Worm (Caenorhabditis elegans) whole organism, L1 larva: Measurements from ENCODE around the gene sca-1.

ENCODE experiments used
- C04F5.9 ChIP-seq: sonication (generic microtip); optimal IDR thresholded peaks from 2 replicates; lab custom pipeline; 2016; ENCODE audit warnings: missing genetic modification characterization, missing compliant biosample characterization
- C34B4.2 ChIP-seq: sonication (generic microtip); optimal IDR thresholded peaks from 2 replicates; lab custom pipeline; 2017; ENCODE audit warnings: mild to moderate bottlenecking, missing genetic modification characterization, missing compliant biosample characterization
- alr-1 ChIP-seq: fragments of 200-800 bp; sonication (Bioruptor generic); optimal IDR thresholded peaks from 2 replicates; lab custom pipeline; 2018; ENCODE audit warnings: borderline replicate concordance, mild to moderate bottlenecking, missing genetic modification characterization, missing compliant biosample characterization
- aly-2 ChIP-seq: fragments of 150-350 bp; optimal IDR thresholded peaks from 2 replicates; lab custom pipeline; 2014; ENCODE audit warnings: missing biosample characterization, missing genetic modification characterization
- ama-1 ChIP-seq: fragments of 150-350 bp; optimal IDR thresholded peaks from 2 replicates; lab custom pipeline; 2014
- blmp-1 ChIP-seq: fragments of 150-350 bp; optimal IDR thresholded peaks from 2 replicates; lab custom pipeline; 2014; ENCODE audit warnings: missing biosample characterization, missing genetic modification characterization
- ceh-8 ChIP-seq: fragments of 200-800 bp; sonication (Bioruptor generic); optimal IDR thresholded peaks from 2 replicates; lab custom pipeline; 2018; ENCODE audit warnings: mild to moderate bottlenecking, missing genetic modification characterization, moderate library complexity, missing compliant biosample characterization
- ceh-82 ChIP-seq, 3 experiments: fragments of 150-350 bp in 1 of 3; sonication (generic microtip) in 2 of 3; optimal IDR thresholded peaks; 2 replicates each; lab custom pipeline; 2014 to 2017; ENCODE audit warnings: missing biosample characterization in 3 of 3, missing genetic modification characterization in 3 of 3
- ceh-90 ChIP-seq: sonication (generic microtip); optimal IDR thresholded peaks from 2 replicates; lab custom pipeline; 2016; ENCODE audit warnings: missing genetic modification characterization, missing compliant biosample characterization
- ces-1 ChIP-seq: fragments of 150-350 bp; optimal IDR thresholded peaks from 2 replicates; lab custom pipeline; 2014; ENCODE audit warnings: missing biosample characterization, missing genetic modification reagents, missing genetic modification characterization
- dsc-1 ChIP-seq: sonication (generic microtip); optimal IDR thresholded peaks from 2 replicates; lab custom pipeline; 2016; ENCODE audit warnings: mild to moderate bottlenecking, missing genetic modification characterization, missing compliant biosample characterization
- efl-3 ChIP-seq: fragments of 200-800 bp; sonication (Bioruptor generic); optimal IDR thresholded peaks from 2 replicates; lab custom pipeline; 2018; ENCODE audit warnings: mild to moderate bottlenecking, missing genetic modification characterization, missing compliant biosample characterization
- elt-3 ChIP-seq, 6 experiments: fragments of 150-350 bp in 1 of 6; sonication (generic microtip); optimal IDR thresholded peaks; 2 replicates each; lab custom pipeline; 2017 to 2018; ENCODE audit warnings: missing biosample characterization in 6 of 6, missing genetic modification characterization in 6 of 6, inconsistent platforms in 1 of 6
- fkh-10 ChIP-seq: sonication (generic microtip); optimal IDR thresholded peaks from 2 replicates; lab custom pipeline; 2017; ENCODE audit warnings: missing biosample characterization, missing genetic modification reagents, missing genetic modification characterization
- fkh-4 ChIP-seq: sonication (generic microtip); optimal IDR thresholded peaks from 2 replicates; lab custom pipeline; 2016; ENCODE audit warnings: missing compliant biosample characterization, missing genetic modification characterization, borderline replicate concordance
- fkh-8 ChIP-seq: sonication (generic microtip); optimal IDR thresholded peaks from 2 replicates; lab custom pipeline; 2016; ENCODE audit warnings: mild to moderate bottlenecking, missing genetic modification characterization, missing compliant biosample characterization
- hlh-17 ChIP-seq: fragments of 200-800 bp; sonication (Bioruptor generic); optimal IDR thresholded peaks from 2 replicates; lab custom pipeline; 2018; ENCODE audit warnings: missing genetic modification characterization, mild to moderate bottlenecking, missing compliant biosample characterization, moderate library complexity, borderline replicate concordance
- hlh-4 ChIP-seq: sonication (generic microtip); optimal IDR thresholded peaks from 2 replicates; lab custom pipeline; 2016; ENCODE audit warnings: mild to moderate bottlenecking, missing genetic modification characterization, missing compliant biosample characterization
- irx-1 ChIP-seq: sonication (generic microtip); optimal IDR thresholded peaks from 2 replicates; lab custom pipeline; 2016; ENCODE audit warnings: missing genetic modification characterization, missing compliant biosample characterization
- jun-1 ChIP-seq: fragments of 150-350 bp; optimal IDR thresholded peaks from 2 replicates; lab custom pipeline; 2014; ENCODE audit warnings: missing biosample characterization, missing genetic modification reagents, missing genetic modification characterization
- lin-13 ChIP-seq: fragments of 150-350 bp; optimal IDR thresholded peaks from 2 replicates; lab custom pipeline; 2014; ENCODE audit warnings: missing biosample characterization, missing genetic modification reagents, missing genetic modification characterization
- lin-14 ChIP-seq: fragments of 200-800 bp; sonication (Bioruptor generic); optimal IDR thresholded peaks from 2 replicates; lab custom pipeline; 2018; ENCODE audit warnings: mild to moderate bottlenecking, missing genetic modification characterization, moderate library complexity, missing compliant biosample characterization
- lin-39 ChIP-seq: fragments of 150-350 bp; optimal IDR thresholded peaks from 2 replicates; lab custom pipeline; 2014; ENCODE audit warnings: missing biosample characterization, missing genetic modification reagents, missing genetic modification characterization
- lir-3 ChIP-seq: sonication (generic microtip); optimal IDR thresholded peaks from 2 replicates; lab custom pipeline; 2016; ENCODE audit warnings: mild to moderate bottlenecking, missing genetic modification characterization, moderate library complexity, missing compliant biosample characterization; ENCODE audit not compliant: poor library complexity
- lsy-2 ChIP-seq, 2 experiments: fragments of 150-350 bp; optimal IDR thresholded peaks; 2 replicates each; lab custom pipeline; 2014; ENCODE audit warnings: missing biosample characterization in 2 of 2, missing genetic modification characterization in 2 of 2
- mab-9 ChIP-seq: fragments of 200-800 bp; sonication (Bioruptor generic); IDR thresholded peaks from 2 replicates; pipeline ENCODE4 v1.3.6; 2022; ENCODE audit warnings: missing genetic modification reagents, missing genetic modification characterization, missing compliant biosample characterization
- mdl-1 ChIP-seq, 2 experiments: fragments of 150-350 bp; optimal IDR thresholded peaks; 2 replicates each; lab custom pipeline; 2014 to 2017; ENCODE audit warnings: missing biosample characterization in 2 of 2, missing genetic modification characterization in 2 of 2, inconsistent platforms in 1 of 2
- mep-1 ChIP-seq: fragments of 150-350 bp; optimal IDR thresholded peaks from 2 replicates; lab custom pipeline; 2014; ENCODE audit warnings: missing biosample characterization, missing genetic modification characterization
- nhr-11 ChIP-seq: fragments of 150-350 bp; optimal IDR thresholded peaks from 2 replicates; lab custom pipeline; 2014; ENCODE audit warnings: missing biosample characterization, missing genetic modification characterization
- nhr-237 ChIP-seq: fragments of 150-350 bp; optimal IDR thresholded peaks from 2 replicates; lab custom pipeline; 2014; ENCODE audit warnings: missing biosample characterization, missing genetic modification characterization
- nhr-28 ChIP-seq: fragments of 150-350 bp; optimal IDR thresholded peaks from 2 replicates; lab custom pipeline; 2014; ENCODE audit warnings: missing biosample characterization, missing genetic modification characterization
- nhr-71 ChIP-seq: sonication (generic microtip); optimal IDR thresholded peaks from 2 replicates; lab custom pipeline; 2016; ENCODE audit warnings: mild to moderate bottlenecking, missing genetic modification characterization, moderate library complexity, missing compliant biosample characterization
- nhr-76 ChIP-seq: sonication (generic microtip); optimal IDR thresholded peaks from 2 replicates; lab custom pipeline; 2017; ENCODE audit warnings: missing biosample characterization, missing genetic modification characterization
- nhr-77 ChIP-seq: fragments of 150-350 bp; optimal IDR thresholded peaks from 2 replicates; lab custom pipeline; 2014; ENCODE audit warnings: missing biosample characterization, missing genetic modification characterization
- nhr-85 ChIP-seq: sonication (generic microtip); peaks from one replicate; lab custom pipeline; 2016; ENCODE audit warnings: missing genetic modification characterization, inconsistent platforms, missing compliant biosample characterization
- nhr-90 ChIP-seq: sonication (generic microtip); optimal IDR thresholded peaks from 2 replicates; lab custom pipeline; 2016; ENCODE audit warnings: mild to moderate bottlenecking, missing genetic modification characterization, missing compliant biosample characterization; ENCODE audit not compliant: poor library complexity
- pax-3 ChIP-seq: fragments of 200-800 bp; sonication (Bioruptor generic); optimal IDR thresholded peaks from 2 replicates; lab custom pipeline; 2018; ENCODE audit warnings: mild to moderate bottlenecking, missing genetic modification characterization, moderate library complexity, missing compliant biosample characterization
- pqm-1 ChIP-seq: sonication (generic microtip); optimal IDR thresholded peaks from 3 replicates; lab custom pipeline; 2017; ENCODE audit warnings: missing biosample characterization, missing genetic modification characterization
- skn-1 ChIP-seq: fragments of 150-350 bp; optimal IDR thresholded peaks from 2 replicates; lab custom pipeline; 2014; ENCODE audit warnings: missing biosample characterization, missing genetic modification characterization
- sup-37 ChIP-seq: fragments of 200-800 bp; sonication (Bioruptor generic); optimal IDR thresholded peaks from 2 replicates; lab custom pipeline; 2018; ENCODE audit warnings: mild to moderate bottlenecking, missing genetic modification characterization, missing compliant biosample characterization
- swsn-7 ChIP-seq: sonication (generic microtip); optimal IDR thresholded peaks from 2 replicates; lab custom pipeline; 2016; ENCODE audit warnings: missing genetic modification characterization, missing compliant biosample characterization
- tbx-2 ChIP-seq: sonication (generic microtip); optimal IDR thresholded peaks from 2 replicates; lab custom pipeline; 2016; ENCODE audit warnings: missing genetic modification characterization, missing compliant biosample characterization
- tlp-1 ChIP-seq: fragments of 150-350 bp; optimal IDR thresholded peaks from 2 replicates; lab custom pipeline; 2014; ENCODE audit warnings: missing biosample characterization, missing genetic modification characterization
- unc-130 ChIP-seq: fragments of 150-350 bp; optimal IDR thresholded peaks from 2 replicates; lab custom pipeline; 2017; ENCODE audit warnings: missing biosample characterization, missing genetic modification characterization, inconsistent platforms
- unc-30 ChIP-seq: sonication (generic microtip); optimal IDR thresholded peaks from 2 replicates; lab custom pipeline; 2017; ENCODE audit warnings: missing biosample characterization, missing genetic modification characterization
- unc-62 ChIP-seq: fragments of 150-350 bp; optimal IDR thresholded peaks from 2 replicates; lab custom pipeline; 2014; ENCODE audit warnings: missing biosample characterization, missing genetic modification reagents, missing genetic modification characterization
- unc-86 ChIP-seq: sonication (generic microtip); optimal IDR thresholded peaks from 2 replicates; lab custom pipeline; 2016; ENCODE audit warnings: missing genetic modification characterization, missing compliant biosample characterization
- unc-98 ChIP-seq: fragments of 200-800 bp; sonication (Bioruptor generic); IDR thresholded peaks from 2 replicates; pipeline ENCODE4 v1.3.6; 2022; ENCODE audit warnings: missing genetic modification characterization, missing compliant biosample characterization
- xbp-1 ChIP-seq: sonication (generic microtip); optimal IDR thresholded peaks from 2 replicates; lab custom pipeline; 2016; ENCODE audit warnings: missing genetic modification characterization, missing compliant biosample characterization
- zag-1 ChIP-seq: fragments of 150-350 bp; optimal IDR thresholded peaks from 2 replicates; lab custom pipeline; 2014; ENCODE audit warnings: missing biosample characterization, missing genetic modification characterization
- ztf-11 ChIP-seq, 2 experiments: sonication (generic microtip); optimal IDR thresholded peaks; 2 replicates each; lab custom pipeline; 2016 to 2017; ENCODE audit warnings: missing genetic modification characterization in 2 of 2, missing biosample characterization in 1 of 2, missing compliant biosample characterization in 1 of 2
- ztf-4 ChIP-seq: fragments of 150-350 bp; optimal IDR thresholded peaks from 2 replicates; lab custom pipeline; 2014; ENCODE audit warnings: missing biosample characterization, missing genetic modification characterization

The sca-1 gene

ce11 chrIII:10810837-10811814 lies 5.5 kb downstream of the sca-1 start:
- peak; percentile 28 for TF ChIP-seq xbp-1
- no peak for TF ChIP-seq tlp-1 (tag; lab: Kevin White, UChicago)
- TF ChIP-seq lir-3 (tag; lab: Kevin White, UChicago) = peak; percentile 16
- TF ChIP-seq ztf-4 (tag; lab: Kevin White, UChicago) = no peak
- no peak for TF ChIP-seq pqm-1 (tag; lab: Kevin White, UChicago)
- TF ChIP-seq efl-3 (GFP tag; lab: Kevin White, UChicago) = no peak
- TF ChIP-seq lsy-2 (tag; optimal IDR thresholded peaks at IDR 0.05; lab: Kevin White, UChicago) = no peak
- no peak for TF ChIP-seq mdl-1 (tag; optimal IDR thresholded peaks at IDR 0.05; lab: Kevin White, UChicago)
- no peak for TF ChIP-seq nhr-76 (tag; lab: Kevin White, UChicago)
- TF ChIP-seq alr-1 (tag; lab: Kevin White, UChicago) = no peak
- no peak for TF ChIP-seq jun-1 (tag; lab: Kevin White, UChicago)
- peak; percentile 36 for TF ChIP-seq tbx-2 (tag; lab: Kevin White, UChicago)
- TF ChIP-seq unc-86 = peak; percentile 32
- TF ChIP-seq nhr-11 (tag; lab: Kevin White, UChicago) = no peak
- TF ChIP-seq ceh-90 = no peak
- no peak for TF ChIP-seq nhr-77
- TF ChIP-seq nhr-85 (tag; lab: Kevin White, UChicago) = peak; percentile 20
- no peak for TF ChIP-seq hlh-4
- no peak for TF ChIP-seq mep-1
- no peak for TF ChIP-seq C04F5.9 (tag; lab: Kevin White, UChicago)
- no peak for TF ChIP-seq unc-62
- TF ChIP-seq dsc-1 = peak; percentile 21
- no peak for TF ChIP-seq sup-37 (GFP tag; lab: Kevin White, UChicago)
- TF ChIP-seq pax-3 (tag; lab: Kevin White, UChicago) = peak; percentile 12
- TF ChIP-seq unc-30 = no peak
- no peak for TF ChIP-seq unc-130 (tag; lab: Kevin White, UChicago)
- no peak for TF ChIP-seq ama-1 (lab: Kevin White, UChicago)
- peak; percentile 22 for TF ChIP-seq nhr-90 (tag; lab: Kevin White, UChicago)
- no peak for TF ChIP-seq ces-1 (GFP tag; lab: Kevin White, UChicago)
- TF ChIP-seq elt-3 (tag; optimal IDR thresholded peaks at IDR 0.05; lab: Kevin White, UChicago) = no peak
- no peak for TF ChIP-seq nhr-28 (tag; lab: Kevin White, UChicago)
- no peak for TF ChIP-seq fkh-4 (tag; lab: Kevin White, UChicago)
- no peak for TF ChIP-seq C34B4.2 (tag; lab: Kevin White, UChicago)
- peak; percentile 51 for TF ChIP-seq nhr-71 (tag; lab: Kevin White, UChicago)
- TF ChIP-seq zag-1 = no peak
- TF ChIP-seq irx-1 (tag; lab: Kevin White, UChicago) = no peak
- TF ChIP-seq hlh-17 (GFP tag; lab: Kevin White, UChicago) = no peak
- TF ChIP-seq fkh-10 (GFP tag; lab: Kevin White, UChicago) = no peak
- TF ChIP-seq lin-14 = no peak
- no peak for TF ChIP-seq lin-13 (GFP tag; lab: Kevin White, UChicago)
- no peak for TF ChIP-seq mab-9 (GFP tag; lab: Robert Waterston, UW)
- TF ChIP-seq skn-1 = no peak
- TF ChIP-seq unc-98 = 0 out of 2 replicates have a peak, but pooled peaks have one; percentile 52
- no peak for TF ChIP-seq fkh-8
- no peak for TF ChIP-seq aly-2 (tag; lab: Kevin White, UChicago)
- no peak for TF ChIP-seq nhr-237 (tag; lab: Kevin White, UChicago)
- TF ChIP-seq lin-39 (tag; lab: Kevin White, UChicago) = no peak
- TF ChIP-seq blmp-1 (tag; lab: Kevin White, UChicago) = no peak
- peak; percentile 29 for TF ChIP-seq swsn-7 (tag; lab: Kevin White, UChicago)
- no peak for TF ChIP-seq ceh-8 (GFP tag; lab: Kevin White, UChicago)
- no peak for TF ChIP-seq ceh-82 (tag; optimal IDR thresholded peaks at IDR 0.05; lab: Kevin White, UChicago)
- TF ChIP-seq ztf-11 (tag; optimal IDR thresholded peaks at IDR 0.05; lab: Kevin White, UChicago) = peak in 1 of 2 experiments; percentile 56
